Fruit fly (Drosophila melanogaster) whole organism, embryonic: ENCODE measurements around the gene CG12279.

Experiments
- BEAF-32 ChIP-seq: fragments of 200-800 bp; sonication (Bioruptor generic); optimal IDR thresholded peaks from 3 replicates; lab custom pipeline; 2017; ENCODE audit warnings: missing biosample characterization, missing genetic modification characterization, mild to moderate bottlenecking, moderate library complexity, missing genetic modification reagents
- Bgb ChIP-seq: fragments of 200-800 bp; sonication (Bioruptor generic); IDR thresholded peaks from 2 replicates; pipeline ENCODE4 v1.3.6; 2022; ENCODE audit warnings: missing biosample characterization, missing genetic modification characterization; ENCODE audit not compliant: partially characterized antibody
- CG10959 ChIP-seq: fragments of 200-800 bp; sonication (Bioruptor generic); IDR thresholded peaks from 2 replicates; pipeline ENCODE4 v1.3.6; 2022; ENCODE audit warnings: missing biosample characterization, missing genetic modification characterization
- CG10979 ChIP-seq: fragments of 200-800 bp; sonication (Bioruptor generic); optimal IDR thresholded peaks from 2 replicates; lab custom pipeline; 2018; ENCODE audit warnings: missing biosample characterization, mild to moderate bottlenecking, missing genetic modification characterization, moderate library complexity
- CG11085 ChIP-seq: fragments of 200-800 bp; sonication (Bioruptor generic); IDR thresholded peaks from 2 replicates; pipeline ENCODE4 v1.3.6; 2022; ENCODE audit warnings: missing biosample characterization, missing genetic modification characterization
- CG12155 ChIP-seq: fragments of 200-800 bp; sonication (Bioruptor generic); optimal IDR thresholded peaks from 3 replicates; lab custom pipeline; 2016; ENCODE audit warnings: missing biosample characterization, missing genetic modification characterization
- CG1233 ChIP-seq: fragments of 200-800 bp; sonication (Bioruptor generic); optimal IDR thresholded peaks from 4 replicates; lab custom pipeline; 2018; ENCODE audit warnings: missing biosample characterization, mild to moderate bottlenecking, missing genetic modification characterization
- CG14965 ChIP-seq: fragments of 200-800 bp; sonication (Bioruptor generic); optimal IDR thresholded peaks from 2 replicates; lab custom pipeline; 2016; ENCODE audit warnings: missing biosample characterization, missing genetic modification characterization, borderline replicate concordance
- CG15073 ChIP-seq: fragments of 200-800 bp; sonication (Bioruptor generic); optimal IDR thresholded peaks from 2 replicates; lab custom pipeline; 2016; ENCODE audit warnings: missing biosample characterization, missing genetic modification characterization
- CG16813 ChIP-seq: fragments of 200-800 bp; sonication (Bioruptor generic); IDR thresholded peaks from 3 replicates; pipeline ENCODE4 v1.3.6; 2022; ENCODE audit warnings: missing biosample characterization, missing genetic modification characterization; ENCODE audit not compliant: partially characterized antibody
- CG16815 ChIP-seq: fragments of 200-800 bp; sonication (Bioruptor generic); optimal IDR thresholded peaks from 3 replicates; lab custom pipeline; 2017; ENCODE audit warnings: missing biosample characterization, mild to moderate bottlenecking, missing genetic modification characterization
- CG17912 ChIP-seq: fragments of 200-800 bp; sonication (Bioruptor generic); optimal IDR thresholded peaks from 2 replicates; lab custom pipeline; 2018; ENCODE audit warnings: missing biosample characterization, mild to moderate bottlenecking, missing genetic modification characterization
- CG30020 ChIP-seq: fragments of 200-800 bp; optimal IDR thresholded peaks from 2 replicates; lab custom pipeline; 2019; ENCODE audit warnings: missing biosample characterization, mild to moderate bottlenecking, missing genetic modification characterization, moderate library complexity
- CG34376 ChIP-seq: fragments of 200-800 bp; sonication (Bioruptor generic); optimal IDR thresholded peaks from 2 replicates; lab custom pipeline; 2018; ENCODE audit warnings: missing biosample characterization, mild to moderate bottlenecking, missing genetic modification characterization
- CG3995 ChIP-seq: fragments of 200-800 bp; sonication (Bioruptor generic); optimal IDR thresholded peaks from 3 replicates; lab custom pipeline; 2016; ENCODE audit warnings: missing biosample characterization, missing genetic modification characterization
- CG42726 ChIP-seq: fragments of 200-800 bp; sonication (Bioruptor generic); IDR thresholded peaks from 2 replicates; pipeline ENCODE4 v1.3.6; 2022; ENCODE audit warnings: missing biosample characterization, missing genetic modification characterization; ENCODE audit not compliant: partially characterized antibody
- CG4617 ChIP-seq: fragments of 200-800 bp; sonication (Bioruptor generic); optimal IDR thresholded peaks from 3 replicates; lab custom pipeline; 2016; ENCODE audit warnings: missing biosample characterization, missing genetic modification characterization, borderline replicate concordance
- CG7963 ChIP-seq: fragments of 200-800 bp; sonication (Bioruptor generic); IDR thresholded peaks from 3 replicates; pipeline ENCODE4 v1.3.6; 2022; ENCODE audit warnings: missing biosample characterization, missing genetic modification characterization; ENCODE audit not compliant: partially characterized antibody
- CoRest ChIP-seq: fragments of 200-800 bp; sonication (Bioruptor generic); optimal IDR thresholded peaks from 3 replicates; lab custom pipeline; 2018; ENCODE audit warnings: missing biosample characterization, mild to moderate bottlenecking, missing genetic modification characterization, moderate library complexity
- D ChIP-seq, 2 experiments: fragments of 200-800 bp in 1 of 2; fragments of >200 bp in 1 of 2; sonication (Bioruptor generic) in 1 of 2; optimal IDR thresholded peaks; 2 replicates in 1 of 2; 3 replicates in 1 of 2; lab custom pipeline; 2017; ENCODE audit warnings: mild to moderate bottlenecking in 1 of 2, missing biosample characterization in 1 of 2, missing genetic modification characterization in 1 of 2, missing genetic modification reagents in 1 of 2
- Doc2 ChIP-seq: fragments of 200-800 bp; sonication (Bioruptor generic); IDR thresholded peaks from 2 replicates; pipeline ENCODE4 v1.3.6; 2022; ENCODE audit warnings: missing biosample characterization, missing genetic modification characterization
- Drgx ChIP-seq: fragments of 200-800 bp; sonication (Bioruptor generic); IDR thresholded peaks from 2 replicates; pipeline ENCODE4 v1.3.6; 2022; ENCODE audit warnings: missing biosample characterization, missing genetic modification characterization
- E2f2 ChIP-seq: fragments of 200-800 bp; sonication (Bioruptor generic); IDR thresholded peaks from 2 replicates; pipeline ENCODE4 v1.3.6; 2022; ENCODE audit warnings: missing biosample characterization, missing genetic modification characterization
- Fer3 ChIP-seq: fragments of 200-800 bp; sonication (Bioruptor generic); optimal IDR thresholded peaks from 2 replicates; lab custom pipeline; 2018; ENCODE audit warnings: missing biosample characterization, mild to moderate bottlenecking, missing genetic modification characterization, moderate library complexity
- HLHmδ ChIP-seq: fragments of 200-800 bp; sonication (Bioruptor generic); optimal IDR thresholded peaks from 2 replicates; lab custom pipeline; 2018; ENCODE audit warnings: missing biosample characterization, mild to moderate bottlenecking, missing genetic modification characterization, moderate library complexity
- Hand ChIP-seq: fragments of 200-800 bp; sonication (Bioruptor generic); optimal IDR thresholded peaks from 2 replicates; lab custom pipeline; 2017; ENCODE audit warnings: mild to moderate bottlenecking, missing biosample characterization, missing genetic modification reagents, missing genetic modification characterization
- HmgZ ChIP-seq: fragments of 200-800 bp; sonication (Bioruptor generic); optimal IDR thresholded peaks from 2 replicates; lab custom pipeline; 2018; ENCODE audit warnings: missing biosample characterization, mild to moderate bottlenecking, missing genetic modification characterization
- Hsf ChIP-seq: fragments of 200-800 bp; sonication (Bioruptor generic); optimal IDR thresholded peaks from 3 replicates; lab custom pipeline; 2016; ENCODE audit warnings: missing biosample characterization, missing genetic modification characterization
- Mrtf ChIP-seq: fragments of 200-800 bp; sonication (Bioruptor generic); IDR thresholded peaks from 3 replicates; pipeline ENCODE4 v1.3.6; 2022; ENCODE audit warnings: missing biosample characterization, missing genetic modification characterization
- Stat92E ChIP-seq, 3 experiments: fragments of >200 bp in 2 of 3; fragments of 200-800 bp in 1 of 3; sonication (Bioruptor generic) in 1 of 3; optimal IDR thresholded peaks; 2 replicates each; lab custom pipeline; 2017 to 2019; ENCODE audit warnings: missing biosample characterization in 3 of 3, missing genetic modification characterization in 3 of 3, mild to moderate bottlenecking in 1 of 3, moderate library complexity in 1 of 3
- abd-A ChIP-seq: fragments of 200-800 bp; sonication (Bioruptor generic); optimal IDR thresholded peaks from 3 replicates; lab custom pipeline; 2019; ENCODE audit warnings: missing biosample characterization, mild to moderate bottlenecking, missing genetic modification characterization, moderate library complexity
- br ChIP-seq: fragments of >200 bp; optimal IDR thresholded peaks from 2 replicates; lab custom pipeline; 2017
- bsh ChIP-seq, 2 experiments: fragments of 200-800 bp; sonication (Bioruptor generic); optimal IDR thresholded peaks; 2 replicates each; lab custom pipeline; 2017 to 2018; ENCODE audit warnings: mild to moderate bottlenecking in 2 of 2, missing biosample characterization in 2 of 2, missing genetic modification characterization in 2 of 2, moderate library complexity in 1 of 2
- cg ChIP-seq: fragments of 200-800 bp; sonication (Bioruptor generic); optimal IDR thresholded peaks from 3 replicates; lab custom pipeline; 2019; ENCODE audit warnings: missing biosample characterization, mild to moderate bottlenecking, missing genetic modification characterization, moderate library complexity
- ci ChIP-seq: fragments of 200-800 bp; sonication (Bioruptor generic); IDR thresholded peaks from 3 replicates; pipeline ENCODE4 v1.3.6; 2022; ENCODE audit warnings: missing biosample characterization, missing genetic modification characterization
- dan ChIP-seq: fragments of 200-800 bp; sonication (Bioruptor generic); IDR thresholded peaks from 2 replicates; pipeline ENCODE4 v1.3.6; 2022; ENCODE audit warnings: missing biosample characterization, missing genetic modification characterization
- fd64A ChIP-seq: fragments of 200-800 bp; sonication (Bioruptor generic); optimal IDR thresholded peaks from 3 replicates; lab custom pipeline; 2018; ENCODE audit warnings: missing biosample characterization, mild to moderate bottlenecking, missing genetic modification characterization
- gem ChIP-seq: fragments of 200-800 bp; sonication (Bioruptor generic); optimal IDR thresholded peaks from 2 replicates; lab custom pipeline; 2019; ENCODE audit warnings: missing biosample characterization, mild to moderate bottlenecking, missing genetic modification characterization, moderate library complexity
- ham ChIP-seq: fragments of 200-800 bp; sonication (Bioruptor generic); IDR thresholded peaks from 2 replicates; pipeline ENCODE4 v1.3.6; 2022; ENCODE audit warnings: missing biosample characterization, missing genetic modification characterization
- ken ChIP-seq: fragments of 200-800 bp; sonication (Bioruptor generic); IDR thresholded peaks from 3 replicates; pipeline ENCODE4 v1.3.6; 2022; ENCODE audit warnings: missing biosample characterization, missing genetic modification characterization
- lmd ChIP-seq: fragments of 200-800 bp; sonication (Bioruptor generic); IDR thresholded peaks from 2 replicates; pipeline ENCODE4 v1.3.6; 2022; ENCODE audit warnings: missing biosample characterization, missing genetic modification characterization
- oc ChIP-seq: fragments of 200-800 bp; sonication (Bioruptor generic); optimal IDR thresholded peaks from 2 replicates; lab custom pipeline; 2018; ENCODE audit warnings: missing biosample characterization, mild to moderate bottlenecking, missing genetic modification characterization, moderate library complexity
- odd ChIP-seq: fragments of 200-800 bp; sonication (Bioruptor generic); optimal IDR thresholded peaks from 2 replicates; lab custom pipeline; 2017; ENCODE audit warnings: missing biosample characterization, mild to moderate bottlenecking, missing genetic modification characterization
- pfk ChIP-seq: fragments of 200-800 bp; sonication (Bioruptor generic); optimal IDR thresholded peaks from 2 replicates; lab custom pipeline; 2018; ENCODE audit warnings: missing biosample characterization, mild to moderate bottlenecking, missing genetic modification characterization, moderate library complexity
- pzg ChIP-seq: fragments of 200-800 bp; sonication (Bioruptor generic); optimal IDR thresholded peaks from 3 replicates; lab custom pipeline; 2018; ENCODE audit warnings: missing biosample characterization, mild to moderate bottlenecking, missing genetic modification characterization, moderate library complexity
- tap ChIP-seq: fragments of 200-800 bp; optimal IDR thresholded peaks from 3 replicates; lab custom pipeline; 2019; ENCODE audit warnings: missing biosample characterization, mild to moderate bottlenecking, missing genetic modification characterization, moderate library complexity
- tna ChIP-seq: fragments of 200-800 bp; sonication (Bioruptor generic); IDR thresholded peaks from 2 replicates; pipeline ENCODE4 v1.3.6; 2022; ENCODE audit warnings: missing biosample characterization, missing genetic modification characterization; ENCODE audit not compliant: partially characterized antibody
- usp ChIP-seq: fragments of >200 bp; optimal IDR thresholded peaks from 2 replicates; lab custom pipeline; 2017; ENCODE audit warnings: missing biosample characterization, missing genetic modification characterization
- zen2 ChIP-seq: fragments of 200-800 bp; sonication (Bioruptor generic); IDR thresholded peaks from 3 replicates; pipeline ENCODE4 v1.3.6; 2022; ENCODE audit warnings: missing biosample characterization, missing genetic modification characterization; ENCODE audit not compliant: partially characterized antibody
- zfh2 ChIP-seq: fragments of 200-800 bp; sonication (Bioruptor generic); optimal IDR thresholded peaks from 2 replicates; lab custom pipeline; 2016; ENCODE audit warnings: missing biosample characterization, missing genetic modification characterization

CG12279 gene

dm6 chr3R:12662531-12662930, 42.4 kb upstream of the CG12279 start, which contains the start of gene CG14395 (continued):
- TF ChIP-seq ken (GFP tag; lab: Robert Waterston, UW), result 0 out of 3 replicates have a peak, but pooled peaks have one; percentile 18
- no peak for TF ChIP-seq Bgb (GFP tag; lab: Robert Waterston, UW)
- TF ChIP-seq CG16815 (GFP tag; lab: Kevin White, UChicago), result no peak
- no peak for TF ChIP-seq gem (tag; lab: Kevin White, UChicago)
- no peak for TF ChIP-seq HLHmδ (GFP tag; lab: Kevin White, UChicago)
- no peak for TF ChIP-seq tap (tag; lab: Kevin White, UChicago)
- TF ChIP-seq abd-A, result no peak
- peak; percentile 29; the same call in 1 of the 2 replicates for TF ChIP-seq Drgx (GFP tag; lab: Robert Waterston, UW)
- TF ChIP-seq tna (GFP tag; lab: Robert Waterston, UW), result no peak
- TF ChIP-seq CG3995 (GFP tag; lab: Kevin White, UChicago), result no peak
- no peak for TF ChIP-seq Mrtf (GFP tag; lab: Robert Waterston, UW)
- TF ChIP-seq CG16813 (GFP tag; lab: Robert Waterston, UW), result no peak
- TF ChIP-seq HmgZ (tag; lab: Kevin White, UChicago), result no peak
- TF ChIP-seq E2f2 (GFP tag; lab: Robert Waterston, UW), result no peak
- no peak for TF ChIP-seq fd64A (GFP tag; lab: Kevin White, UChicago)
- no peak for TF ChIP-seq CG15073 (GFP tag; lab: Kevin White, UChicago)
- TF ChIP-seq oc, result peak; percentile 25
- TF ChIP-seq ci (GFP tag; lab: Robert Waterston, UW), result 0 out of 3 replicates have a peak, but pooled peaks have one; percentile 19
- TF ChIP-seq CG4617, result no peak
- TF ChIP-seq Stat92E (GFP tag; optimal IDR thresholded peaks at IDR 0.05; lab: Kevin White, UChicago), result no peak
- TF ChIP-seq CG14965 (GFP tag; lab: Kevin White, UChicago), result no peak
- TF ChIP-seq D (optimal IDR thresholded peaks at IDR 0.05; lab: Kevin White, UChicago), result no peak
- no peak for TF ChIP-seq D (GFP tag; optimal IDR thresholded peaks at IDR 0.05; lab: Kevin White, UChicago)
- no peak for TF ChIP-seq pfk
- no peak for TF ChIP-seq zfh2
- TF ChIP-seq Doc2 (GFP tag; lab: Robert Waterston, UW), result no peak
- TF ChIP-seq BEAF-32 (GFP tag; lab: Kevin White, UChicago), result no peak
- TF ChIP-seq Fer3 (tag; lab: Kevin White, UChicago), result no peak
- no peak for TF ChIP-seq cg (GFP tag; lab: Kevin White, UChicago)
- TF ChIP-seq CG17912 (GFP tag; lab: Kevin White, UChicago), result no peak
- TF ChIP-seq CG12155 (GFP tag; lab: Kevin White, UChicago), result no peak
- no peak for TF ChIP-seq CG42726
- no peak for TF ChIP-seq CG1233 (GFP tag; lab: Kevin White, UChicago)
- TF ChIP-seq zen2 (GFP tag; lab: Robert Waterston, UW), result no peak
- TF ChIP-seq Hand (GFP tag; lab: Kevin White, UChicago), result no peak
- TF ChIP-seq Hsf (GFP tag; lab: Kevin White, UChicago), result no peak
- TF ChIP-seq CG7963 (GFP tag; lab: Robert Waterston, UW), result no peak
- TF ChIP-seq CG10959 (GFP tag; lab: Robert Waterston, UW), result no peak
- TF ChIP-seq odd (GFP tag; lab: Kevin White, UChicago), result no peak
- TF ChIP-seq CG30020, result no peak
- TF ChIP-seq ham (GFP tag; lab: Robert Waterston, UW), result no peak
- no peak for TF ChIP-seq br (lab: Kevin White, UChicago)
- 0 out of 2 replicates have a peak, but pooled peaks have one; percentile 14 for TF ChIP-seq CG11085
- TF ChIP-seq CG34376 (GFP tag; lab: Kevin White, UChicago), result no peak
- TF ChIP-seq CG10979 (tag; lab: Kevin White, UChicago), result no peak
- TF ChIP-seq dan, result no peak
- TF ChIP-seq bsh (GFP tag; optimal IDR thresholded peaks at IDR 0.05; lab: Kevin White, UChicago), result no peak
- no peak for TF ChIP-seq pzg (GFP tag; lab: Kevin White, UChicago)
- no peak for TF ChIP-seq CoRest (tag; lab: Kevin White, UChicago)
- TF ChIP-seq lmd (GFP tag; lab: Robert Waterston, UW), result peak; percentile 15; the same call in 1 of the 2 replicates
- no peak for TF ChIP-seq usp (GFP tag; lab: Kevin White, UChicago)
